Fruit fly (Drosophila melanogaster) whole organism, adult: ENCODE data around the gene Arp1.

Experiments used
- CG14711 ChIP-seq: fragments of 200-800 bp; sonication (Bioruptor generic); optimal IDR thresholded peaks from 2 replicates; lab custom pipeline; 2018; ENCODE audit warnings: missing biosample characterization, mild to moderate bottlenecking, missing genetic modification characterization, moderate library complexity
- CG1620 ChIP-seq: fragments of 200-800 bp; sonication (Bioruptor generic); optimal IDR thresholded peaks from 2 replicates; lab custom pipeline; 2016; ENCODE audit warnings: missing biosample characterization, missing genetic modification characterization
- CG5204 ChIP-seq: fragments of 200-800 bp; sonication (Bioruptor generic); optimal IDR thresholded peaks from 2 replicates; lab custom pipeline; 2016; ENCODE audit warnings: missing biosample characterization, missing genetic modification characterization
- CG7101 ChIP-seq: fragments of 200-800 bp; sonication (Bioruptor generic); optimal IDR thresholded peaks from 2 replicates; lab custom pipeline; 2018; ENCODE audit warnings: missing biosample characterization, mild to moderate bottlenecking, missing genetic modification characterization, moderate library complexity
- Clk ChIP-seq: fragments of 200-800 bp; sonication (Bioruptor generic); optimal IDR thresholded peaks from 2 replicates; lab custom pipeline; 2017; ENCODE audit warnings: missing biosample characterization, missing genetic modification characterization
- Hr96 ChIP-seq: fragments of 200-800 bp; sonication (Bioruptor generic); optimal IDR thresholded peaks from 2 replicates; lab custom pipeline; 2016; ENCODE audit warnings: missing biosample characterization, missing genetic modification characterization
- bab1 ChIP-seq: fragments of 200-800 bp; sonication (Bioruptor generic); optimal IDR thresholded peaks from 3 replicates; lab custom pipeline; 2019; ENCODE audit warnings: missing biosample characterization, mild to moderate bottlenecking, missing genetic modification characterization, moderate library complexity
- tj ChIP-seq: fragments of 200-800 bp; sonication (Bioruptor generic); optimal IDR thresholded peaks from 3 replicates; lab custom pipeline; 2017; ENCODE audit warnings: missing biosample characterization, mild to moderate bottlenecking, missing genetic modification characterization, moderate library complexity

DNA sequence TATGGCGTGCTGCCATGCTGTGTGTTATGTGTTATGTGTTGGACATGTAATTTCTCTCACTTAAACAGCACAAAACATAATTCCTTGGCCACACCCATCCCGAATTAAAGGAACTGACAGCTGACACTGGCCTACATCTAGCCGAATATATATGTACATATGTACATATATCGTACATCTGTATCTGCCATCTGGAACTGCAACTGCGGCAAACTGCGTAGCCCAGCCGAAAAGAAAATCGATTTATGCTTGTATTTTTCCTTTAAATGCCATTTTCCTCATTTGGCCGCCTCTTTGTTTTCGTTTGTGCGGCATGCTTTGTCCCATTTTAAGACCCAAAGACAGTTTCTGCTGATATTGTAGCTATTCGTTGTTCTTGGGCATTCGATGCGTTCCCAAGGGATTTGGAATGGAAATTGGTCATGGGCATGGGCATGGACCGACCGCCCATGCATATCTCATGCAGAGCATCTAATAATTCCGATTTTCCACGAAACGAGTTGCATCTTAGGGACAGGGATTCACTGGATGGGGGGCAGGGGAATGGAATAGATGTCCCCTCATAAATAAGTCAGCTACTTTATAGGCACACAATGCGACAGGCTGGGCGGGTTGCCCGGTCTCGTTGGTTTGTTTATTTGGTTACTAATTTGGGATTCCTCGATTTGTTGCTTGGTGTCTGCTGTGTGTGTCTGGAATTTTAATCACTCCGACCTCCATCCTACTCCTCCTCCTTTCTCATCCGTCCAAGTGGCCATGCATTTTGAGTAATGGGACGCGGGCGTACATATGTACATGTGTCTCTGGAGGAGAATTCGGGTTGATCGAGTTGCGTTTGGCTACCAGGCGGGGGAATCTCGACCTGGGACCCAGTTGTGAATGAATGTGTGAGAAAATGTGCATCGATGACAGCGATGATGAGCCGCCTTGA is 42.2 kb upstream of the Arp1 start:
- no peak for TF ChIP-seq tj (GFP tag; lab: Kevin White, UChicago)
- TF ChIP-seq CG5204 (GFP tag; lab: Kevin White, UChicago), result no peak
- TF ChIP-seq CG7101 (tag; lab: Kevin White, UChicago), result no peak
- no peak for TF ChIP-seq CG1620 (GFP tag; lab: Kevin White, UChicago)
- no peak for TF ChIP-seq bab1
- TF ChIP-seq CG14711 (tag; lab: Kevin White, UChicago), result no peak
- TF ChIP-seq Clk (GFP tag; lab: Kevin White, UChicago), result no peak
- no peak for TF ChIP-seq Hr96 (GFP tag; lab: Kevin White, UChicago)
